Fruit fly (Drosophila melanogaster): ENCODE measurements around the gene CG7824.

Gene CG7824

dm6 chr3R:29834759-29835709, 23.7 kb downstream of the CG7824 start, which contains the start of gene Atg16 (continued):
- TF ChIP-seq CG8388 (GFP tag; optimal IDR thresholded peaks at IDR 0.05) (no peak), HLH4C (GFP tag; IDR thresholded peaks at IDR 0.05; ENCODE audit: partially characterized antibody) (peak; percentile 92), dmrt99B (tag; optimal IDR thresholded peaks at IDR 0.05) (no peak), grau (tag; optimal IDR thresholded peaks at IDR 0.05) (no peak), CG8478 (optimal IDR thresholded peaks at IDR 0.05) (no peak), ftz-f1 (GFP tag; optimal IDR thresholded peaks at IDR 0.05) (no peak), Pdp1 (GFP tag; optimal IDR thresholded peaks at IDR 0.05) (no peak), usp (GFP tag; optimal IDR thresholded peaks at IDR 0.05) (no peak), CG14965 (GFP tag; optimal IDR thresholded peaks at IDR 0.05; ENCODE audit: borderline replicate concordance) (no peak), YL-1 (GFP tag; optimal IDR thresholded peaks at IDR 0.05) (peak; percentile 27), CG10979 (tag; optimal IDR thresholded peaks at IDR 0.05) (no peak), CG10959 (GFP tag; IDR thresholded peaks at IDR 0.05) (no peak), CG16779 (GFP tag; IDR thresholded peaks at IDR 0.05) (no peak), D (optimal IDR thresholded peaks at IDR 0.05) (no peak), D (GFP tag; optimal IDR thresholded peaks at IDR 0.05) (no peak), CG2116 (GFP tag; optimal IDR thresholded peaks at IDR 0.05) (peak; percentile 64), tx (GFP tag; optimal IDR thresholded peaks at IDR 0.05) (no peak), CG16815 (GFP tag; optimal IDR thresholded peaks at IDR 0.05) (no peak), Oaz (GFP tag; IDR thresholded peaks at IDR 0.05) (no peak), CG32767 (GFP tag; IDR thresholded peaks at IDR 0.05) (no peak), Ravus (GFP tag; IDR thresholded peaks at IDR 0.05) (no peak), ato (GFP tag; IDR thresholded peaks at IDR 0.05; ENCODE audit: partially characterized antibody) (peak; percentile 80), CG13123 (GFP tag; optimal IDR thresholded peaks at IDR 0.05) (no peak), MESR4 (GFP tag; optimal IDR thresholded peaks at IDR 0.05) (peak; percentile 90), tap (tag; optimal IDR thresholded peaks at IDR 0.05) (no peak), CG6765 (GFP tag; optimal IDR thresholded peaks at IDR 0.05) (no peak), stc (GFP tag; IDR thresholded peaks at IDR 0.05) (no peak), Hr51 (GFP tag; optimal IDR thresholded peaks at IDR 0.05) (no peak), ap (GFP tag; IDR thresholded peaks at IDR 0.05) (no peak), Bteb2 (GFP tag; optimal IDR thresholded peaks at IDR 0.05) (no peak), CG17359 (tag; optimal IDR thresholded peaks at IDR 0.05) (no peak), ssp (GFP tag; IDR thresholded peaks at IDR 0.05) (no peak), lov (optimal IDR thresholded peaks at IDR 0.05) (no peak), lov (GFP tag; IDR thresholded peaks at IDR 0.05) (no peak), unc-4 (GFP tag; IDR thresholded peaks at IDR 0.05; ENCODE audit: partially characterized antibody) (peak; percentile 85), mam (GFP tag; optimal IDR thresholded peaks at IDR 0.05) (no peak), cg (GFP tag; optimal IDR thresholded peaks at IDR 0.05) (no peak), repo (GFP tag; optimal IDR thresholded peaks at IDR 0.05) (no peak), CG9215 (GFP tag; IDR thresholded peaks at IDR 0.05) (no peak), Six4 (GFP tag; optimal IDR thresholded peaks at IDR 0.05) (no peak), CG6272 (GFP tag; IDR thresholded peaks at IDR 0.05) (no peak), CG5180 (GFP tag; optimal IDR thresholded peaks at IDR 0.05) (no peak), Camta (GFP tag; optimal IDR thresholded peaks at IDR 0.05) (no peak), Meics (GFP tag; optimal IDR thresholded peaks at IDR 0.05) (no peak), slbo (GFP tag; IDR thresholded peaks at IDR 0.05) (peak; percentile 46; the same call in 1 of the 2 replicates), CG15011 (GFP tag; optimal IDR thresholded peaks at IDR 0.05) (no peak), bigmax (GFP tag; optimal IDR thresholded peaks at IDR 0.05) (no peak), ind (GFP tag; optimal IDR thresholded peaks at IDR 0.05) (no peak), CG8944 (GFP tag; optimal IDR thresholded peaks at IDR 0.05) (no peak), dati (GFP tag; IDR thresholded peaks at IDR 0.05) (no peak)
